Worm (Caenorhabditis elegans): ENCODE data around the gene K04C1.5.

Gene K04C1.5

ce11 chrX:14297209-14297608 lies 49.4 kb downstream of the K04C1.5 start (continued):
- no peak for TF ChIP-seq skn-1 (tag; optimal IDR thresholded peaks at IDR 0.05)
- TF ChIP-seq nhr-6 (tag; optimal IDR thresholded peaks at IDR 0.05) = peak; percentile 84
- TF ChIP-seq mdl-1 (tag; optimal IDR thresholded peaks at IDR 0.05) = peak; percentile 14 to 60
- TF ChIP-seq rbr-2 (tag; optimal IDR thresholded peaks at IDR 0.05) = peak; percentile 78
- TF ChIP-seq lin-39 (tag; optimal IDR thresholded peaks at IDR 0.05) = no peak
- no peak for TF ChIP-seq cey-2 (tag; optimal IDR thresholded peaks at IDR 0.05; ENCODE audit: borderline replicate concordance, insufficient read depth)
- TF ChIP-seq daf-12 (tag; optimal IDR thresholded peaks at IDR 0.05) = no peak
- TF ChIP-seq fos-1 (tag; optimal IDR thresholded peaks at IDR 0.05) = no peak
- TF ChIP-seq unc-62 (GFP tag; optimal IDR thresholded peaks at IDR 0.05 in 1 of 2) = peak in 1 of 2 experiments; percentile 99
- TF ChIP-seq unc-62 (tag; optimal IDR thresholded peaks at IDR 0.05) = no peak
- no peak for TF ChIP-seq jun-1 (tag; optimal IDR thresholded peaks at IDR 0.05)
- peak; percentile 66 for TF ChIP-seq fkh-10 (GFP tag; optimal IDR thresholded peaks at IDR 0.05)
- TF ChIP-seq F26F4.8 (GFP tag; conservative IDR thresholded peaks at IDR 0.05) = no peak
- no peak for TF ChIP-seq gei-8 (GFP tag; optimal IDR thresholded peaks at IDR 0.05)
- peak; percentile 59 for TF ChIP-seq nhr-11 (tag; optimal IDR thresholded peaks at IDR 0.05)
- peak; percentile 46; the same call in 1 of the 2 replicates for TF ChIP-seq madf-9 (GFP tag; conservative IDR thresholded peaks at IDR 0.05)
- TF ChIP-seq zag-1 (tag; optimal IDR thresholded peaks at IDR 0.05) = no peak
- no peak for TF ChIP-seq nhr-42 (GFP tag; IDR thresholded peaks at IDR 0.05)
- TF ChIP-seq madf-5 (GFP tag; IDR thresholded peaks at IDR 0.05) = 0 out of 4 replicates have a peak, but pooled peaks of 1 of the 2 experiments have one; percentile 48
- peak; percentile 69 for TF ChIP-seq duxl-1 (tag; optimal IDR thresholded peaks at IDR 0.05; ENCODE audit: poor library complexity)
- TF ChIP-seq lin-29 (GFP tag; IDR thresholded peaks at IDR 0.05) = no peak
- no peak for TF ChIP-seq ztf-11 (tag; optimal IDR thresholded peaks at IDR 0.05)
- TF ChIP-seq ceh-62 (tag; optimal IDR thresholded peaks at IDR 0.05) = no peak

Measured in whole organism, L4 larva.